Fruit fly (Drosophila melanogaster) whole organism, embryonic: ENCODE results near the gene pr.

ENCODE experiments used
- ATbp ChIP-seq: fragments of 200-800 bp; sonication (Bioruptor generic); optimal IDR thresholded peaks from 2 replicates; lab custom pipeline; 2017; ENCODE audit warnings: missing biosample characterization, mild to moderate bottlenecking, missing genetic modification characterization, missing genetic modification reagents
- Atf3 ChIP-seq: fragments of 200-800 bp; sonication (Bioruptor generic); optimal IDR thresholded peaks from 3 replicates; lab custom pipeline; 2016; ENCODE audit warnings: missing biosample characterization, missing genetic modification characterization
- Bgb ChIP-seq: fragments of 200-800 bp; sonication (Bioruptor generic); IDR thresholded peaks from 2 replicates; pipeline ENCODE4 v1.3.6; 2022; ENCODE audit warnings: missing biosample characterization, missing genetic modification characterization; ENCODE audit not compliant: partially characterized antibody
- Bteb2 ChIP-seq: fragments of 200-800 bp; sonication (Bioruptor generic); optimal IDR thresholded peaks from 2 replicates; lab custom pipeline; 2016; ENCODE audit warnings: missing biosample characterization, missing genetic modification characterization
- CG10959 ChIP-seq: fragments of 200-800 bp; sonication (Bioruptor generic); IDR thresholded peaks from 2 replicates; pipeline ENCODE4 v1.3.6; 2022; ENCODE audit warnings: missing biosample characterization, missing genetic modification characterization
- CG11093 ChIP-seq: fragments of 200-800 bp; sonication (Bioruptor generic); IDR thresholded peaks from 3 replicates; pipeline ENCODE4 v1.3.6; 2022; ENCODE audit warnings: missing biosample characterization, missing genetic modification characterization
- CG12219 ChIP-seq: fragments of 200-800 bp; sonication (Bioruptor generic); optimal IDR thresholded peaks from 3 replicates; lab custom pipeline; 2018; ENCODE audit warnings: missing biosample characterization, mild to moderate bottlenecking, missing genetic modification characterization
- CG12659 ChIP-seq: fragments of 200-800 bp; sonication (Bioruptor generic); optimal IDR thresholded peaks from 3 replicates; lab custom pipeline; 2017; ENCODE audit warnings: mild to moderate bottlenecking, missing biosample characterization, missing genetic modification reagents, missing genetic modification characterization
- CG18262 ChIP-seq: fragments of 200-800 bp; optimal IDR thresholded peaks from 3 replicates; lab custom pipeline; 2019; ENCODE audit warnings: missing biosample characterization, mild to moderate bottlenecking, missing genetic modification characterization, moderate library complexity
- CG1832 ChIP-seq: fragments of 200-800 bp; sonication (Bioruptor generic); optimal IDR thresholded peaks from 2 replicates; lab custom pipeline; 2017; ENCODE audit warnings: missing biosample characterization, mild to moderate bottlenecking, missing genetic modification characterization, inconsistent platforms
- CG2116 ChIP-seq: fragments of 200-800 bp; sonication (Bioruptor generic); optimal IDR thresholded peaks from 3 replicates; lab custom pipeline; 2018; ENCODE audit warnings: missing biosample characterization, mild to moderate bottlenecking, missing genetic modification characterization
- CG3163 ChIP-seq: fragments of 200-800 bp; sonication (Bioruptor generic); optimal IDR thresholded peaks from 3 replicates; lab custom pipeline; 2016; ENCODE audit warnings: missing biosample characterization, missing genetic modification characterization
- CG34422 ChIP-seq: fragments of 200-800 bp; sonication (Bioruptor generic); IDR thresholded peaks from 3 replicates; pipeline ENCODE4 v1.3.6; 2022; ENCODE audit warnings: missing biosample characterization, missing genetic modification characterization
- CG6854 ChIP-seq: fragments of 200-800 bp; sonication (Bioruptor generic); optimal IDR thresholded peaks from 3 replicates; lab custom pipeline; 2017; ENCODE audit warnings: missing biosample characterization, mild to moderate bottlenecking, missing genetic modification characterization
- CG9932 ChIP-seq: fragments of 200-800 bp; sonication (Bioruptor generic); IDR thresholded peaks from 2 replicates; pipeline ENCODE4 v1.3.6; 2022; ENCODE audit warnings: missing biosample characterization, missing genetic modification characterization
- CTCF ChIP-seq: fragments of 200-800 bp; sonication (Bioruptor generic); optimal IDR thresholded peaks from 2 replicates; lab custom pipeline; 2017; ENCODE audit warnings: missing biosample characterization, mild to moderate bottlenecking, missing genetic modification characterization, moderate library complexity
- CoRest ChIP-seq: fragments of 200-800 bp; sonication (Bioruptor generic); optimal IDR thresholded peaks from 3 replicates; lab custom pipeline; 2018; ENCODE audit warnings: missing biosample characterization, mild to moderate bottlenecking, missing genetic modification characterization, moderate library complexity
- Dref ChIP-seq: fragments of 200-800 bp; sonication (Bioruptor generic); IDR thresholded peaks from 2 replicates; pipeline ENCODE4 v1.3.6; 2022; ENCODE audit warnings: missing biosample characterization, missing genetic modification characterization
- Elba2 ChIP-seq: fragments of 200-800 bp; sonication (Bioruptor generic); optimal IDR thresholded peaks from 3 replicates; lab custom pipeline; 2016; ENCODE audit warnings: missing biosample characterization, missing genetic modification characterization
- Fer2 ChIP-seq: fragments of 200-800 bp; sonication (Bioruptor generic); optimal IDR thresholded peaks from 2 replicates; lab custom pipeline; 2018; ENCODE audit warnings: missing biosample characterization, mild to moderate bottlenecking, missing genetic modification characterization, moderate library complexity
- Hr78 ChIP-seq, 2 experiments: fragments of 200-800 bp in 1 of 2; fragments of >200 bp in 1 of 2; sonication (Bioruptor generic) in 1 of 2; optimal IDR thresholded peaks; 2 replicates each; lab custom pipeline; 2017 to 2019; ENCODE audit warnings: missing biosample characterization in 2 of 2, missing genetic modification characterization in 2 of 2, mild to moderate bottlenecking in 1 of 2, moderate library complexity in 1 of 2
- Hsf ChIP-seq: fragments of 200-800 bp; sonication (Bioruptor generic); optimal IDR thresholded peaks from 3 replicates; lab custom pipeline; 2016; ENCODE audit warnings: missing biosample characterization, missing genetic modification characterization
- Mad ChIP-seq: fragments of 200-800 bp; sonication (Bioruptor generic); optimal IDR thresholded peaks from 2 replicates; lab custom pipeline; 2016; ENCODE audit warnings: missing biosample characterization, missing genetic modification characterization
- Nf-YB ChIP-seq: fragments of 200-800 bp; sonication (Bioruptor generic); optimal IDR thresholded peaks from 3 replicates; lab custom pipeline; 2019; ENCODE audit warnings: missing biosample characterization, mild to moderate bottlenecking, missing genetic modification characterization, moderate library complexity
- Scr ChIP-seq: fragments of 200-800 bp; sonication (Bioruptor generic); IDR thresholded peaks from 2 replicates; pipeline ENCODE4 v1.3.6; 2022; ENCODE audit warnings: missing biosample characterization, missing genetic modification characterization; ENCODE audit not compliant: partially characterized antibody
- Spps ChIP-seq: fragments of 200-800 bp; sonication (Bioruptor generic); optimal IDR thresholded peaks from 2 replicates; lab custom pipeline; 2018; ENCODE audit warnings: missing biosample characterization, mild to moderate bottlenecking, missing genetic modification characterization
- Vsx1 ChIP-seq: fragments of 200-800 bp; sonication (Bioruptor generic); optimal IDR thresholded peaks from 2 replicates; lab custom pipeline; 2017; ENCODE audit warnings: missing biosample characterization, mild to moderate bottlenecking, missing genetic modification characterization, missing genetic modification reagents
- ap ChIP-seq: fragments of 200-800 bp; sonication (Bioruptor generic); IDR thresholded peaks from 2 replicates; pipeline ENCODE4 v1.3.6; 2022; ENCODE audit warnings: missing biosample characterization, missing genetic modification characterization
- ase ChIP-seq: fragments of 200-800 bp; sonication (Bioruptor generic); IDR thresholded peaks from 3 replicates; pipeline ENCODE4 v1.3.6; 2022; ENCODE audit warnings: missing biosample characterization, missing genetic modification characterization
- ato ChIP-seq: fragments of 200-800 bp; sonication (Bioruptor generic); IDR thresholded peaks from 2 replicates; pipeline ENCODE4 v1.3.6; 2022; ENCODE audit warnings: missing biosample characterization, missing genetic modification characterization; ENCODE audit not compliant: partially characterized antibody
- bcd ChIP-seq: fragments of 200-800 bp; sonication (Bioruptor generic); optimal IDR thresholded peaks from 2 replicates; lab custom pipeline; 2017; ENCODE audit warnings: missing biosample characterization, mild to moderate bottlenecking, missing genetic modification characterization
- crp ChIP-seq, 2 experiments: fragments of 200-800 bp; sonication (Bioruptor generic); optimal IDR thresholded peaks; 2 replicates in 1 of 2; 3 replicates in 1 of 2; lab custom pipeline; 2017; ENCODE audit warnings: missing biosample characterization in 2 of 2, missing genetic modification characterization in 2 of 2, mild to moderate bottlenecking in 1 of 2, moderate library complexity in 1 of 2
- dimm ChIP-seq: fragments of 200-800 bp; sonication (Bioruptor generic); IDR thresholded peaks from 2 replicates; pipeline ENCODE4 v1.3.6; 2022; ENCODE audit warnings: missing biosample characterization, missing genetic modification characterization
- dm ChIP-seq: fragments of 200-800 bp; sonication (Bioruptor generic); optimal IDR thresholded peaks from 3 replicates; lab custom pipeline; 2016; ENCODE audit warnings: missing biosample characterization, missing genetic modification characterization
- ftz-f1 ChIP-seq: fragments of 200-800 bp; sonication (Bioruptor generic); optimal IDR thresholded peaks from 2 replicates; lab custom pipeline; 2016; ENCODE audit warnings: missing biosample characterization, missing genetic modification characterization
- gce ChIP-seq: fragments of 200-800 bp; sonication (Bioruptor generic); IDR thresholded peaks from 3 replicates; pipeline ENCODE4 v1.3.6; 2022; ENCODE audit warnings: missing biosample characterization, missing genetic modification characterization
- gro ChIP-seq: fragments of 200-800 bp; sonication (Bioruptor generic); optimal IDR thresholded peaks from 2 replicates; lab custom pipeline; 2016; ENCODE audit warnings: missing biosample characterization, missing genetic modification characterization
- gsb-n ChIP-seq: fragments of 200-800 bp; sonication (Bioruptor generic); optimal IDR thresholded peaks from 3 replicates; lab custom pipeline; 2018; ENCODE audit warnings: missing biosample characterization, mild to moderate bottlenecking, missing genetic modification characterization
- hb ChIP-seq: fragments of 200-800 bp; sonication (Bioruptor generic); IDR thresholded peaks from 3 replicates; pipeline ENCODE4 v1.3.6; 2022; ENCODE audit warnings: missing biosample characterization, missing genetic modification characterization; ENCODE audit not compliant: partially characterized antibody
- insv ChIP-seq, 2 experiments: fragments of 200-800 bp; sonication (Bioruptor generic); optimal IDR thresholded peaks; 3 replicates each; lab custom pipeline; 2016 to 2018; ENCODE audit warnings: missing biosample characterization in 2 of 2, missing genetic modification characterization in 2 of 2
- jigr1 ChIP-seq: fragments of 200-800 bp; sonication (Bioruptor generic); IDR thresholded peaks from 3 replicates; pipeline ENCODE4 v1.3.6; 2022; ENCODE audit warnings: missing biosample characterization, missing genetic modification characterization
- otp ChIP-seq: fragments of 200-800 bp; sonication (Bioruptor generic); IDR thresholded peaks from 3 replicates; pipeline ENCODE4, ENCODE4 v1.3.6; 2022; ENCODE audit warnings: missing biosample characterization, missing genetic modification characterization
- pho ChIP-seq: fragments of 200-800 bp; sonication (Bioruptor generic); optimal IDR thresholded peaks from 2 replicates; lab custom pipeline; 2016; ENCODE audit warnings: missing biosample characterization, missing genetic modification characterization
- pita ChIP-seq: fragments of 200-800 bp; sonication (Bioruptor generic); optimal IDR thresholded peaks from 2 replicates; lab custom pipeline; 2017; ENCODE audit warnings: missing biosample characterization, mild to moderate bottlenecking, missing genetic modification characterization
- shn ChIP-seq: fragments of 200-800 bp; sonication (Bioruptor generic); optimal IDR thresholded peaks from 3 replicates; lab custom pipeline; 2016; ENCODE audit warnings: missing biosample characterization, missing genetic modification characterization
- sisA ChIP-seq: fragments of 200-800 bp; sonication (Bioruptor generic); IDR thresholded peaks from 2 replicates; pipeline ENCODE4 v1.3.6; 2022; ENCODE audit warnings: missing biosample characterization, missing genetic modification characterization
- sqz ChIP-seq: fragments of 200-800 bp; sonication (Bioruptor generic); optimal IDR thresholded peaks from 3 replicates; lab custom pipeline; 2018; ENCODE audit warnings: missing biosample characterization, mild to moderate bottlenecking, missing genetic modification characterization
- tx ChIP-seq: fragments of 200-800 bp; sonication (Bioruptor generic); optimal IDR thresholded peaks from 2 replicates; lab custom pipeline; 2016; ENCODE audit warnings: missing biosample characterization, missing genetic modification characterization
- vvl ChIP-seq: fragments of 200-800 bp; sonication (Bioruptor generic); IDR thresholded peaks from 2 replicates; pipeline ENCODE4 v1.3.6; 2022; ENCODE audit warnings: missing biosample characterization, missing genetic modification characterization

Gene pr

DNA sequence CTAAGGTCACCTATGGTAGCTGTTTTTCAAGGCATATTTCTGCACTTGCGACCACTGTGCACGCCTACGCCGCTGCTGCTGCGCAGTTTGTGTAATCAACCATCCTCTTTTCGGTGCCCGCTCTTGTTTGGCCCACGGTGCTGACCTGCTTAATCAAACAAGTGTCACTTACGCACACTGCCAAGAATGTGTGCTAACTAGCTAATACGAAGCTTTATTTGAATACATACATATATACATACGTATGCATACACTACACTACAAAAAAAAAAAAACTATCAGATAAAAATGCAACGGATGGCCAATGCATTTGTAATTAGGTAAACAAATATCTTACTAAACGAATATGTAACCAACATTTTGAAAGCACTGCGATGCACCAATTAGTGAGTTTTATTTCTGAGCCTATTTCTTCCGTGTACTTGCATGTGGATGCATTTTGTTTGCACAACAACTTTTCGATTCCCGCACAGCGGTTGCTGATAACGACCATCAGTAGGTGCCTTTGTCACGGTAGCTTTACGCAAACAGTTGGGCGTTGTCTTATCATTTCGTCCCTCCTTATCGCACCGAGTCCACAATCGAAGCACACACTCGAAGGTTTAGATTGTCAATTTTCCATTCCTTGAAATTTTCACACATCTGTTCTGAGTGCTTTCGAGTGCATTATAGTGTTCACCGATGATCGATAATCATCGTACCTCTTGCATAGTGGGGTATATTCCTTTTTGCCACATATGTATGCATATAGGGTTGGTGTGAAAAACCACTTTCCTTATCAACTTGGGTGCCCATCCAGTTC lies 11.2 kb upstream of the pr start (continued):
- TF ChIP-seq Bteb2 (peak; percentile 81), Spps (peak; percentile 67), CG11093 (GFP tag; lab: Robert Waterston, UW) (peak; percentile 84), Atf3 (GFP tag; lab: Kevin White, UChicago) (peak; percentile 76), Hsf (GFP tag; lab: Kevin White, UChicago) (peak; percentile 83), CG1832 (GFP tag; lab: Kevin White, UChicago) (no peak), sqz (GFP tag; lab: Kevin White, UChicago) (peak; percentile 85), Vsx1 (GFP tag; lab: Kevin White, UChicago) (peak; percentile 91), CG6854 (peak; percentile 71), CTCF (GFP tag; lab: Kevin White, UChicago) (peak; percentile 40), CG34422 (peak; percentile 73), Mad (GFP tag; lab: Kevin White, UChicago) (peak; percentile 74), Bgb (GFP tag; lab: Robert Waterston, UW) (peak; percentile 52), tx (GFP tag; lab: Kevin White, UChicago) (peak; percentile 74), CG3163 (peak; percentile 54), pho (peak; percentile 81), CG12219 (peak; percentile 78), ap (GFP tag; lab: Robert Waterston, UW) (peak; percentile 83), insv (GFP tag; optimal IDR thresholded peaks at IDR 0.05; lab: Kevin White, UChicago) (peak; percentile 8 to 19), CG12659 (peak; percentile 77), ftz-f1 (peak; percentile 64), CG10959 (GFP tag; lab: Robert Waterston, UW) (peak; percentile 59), vvl (GFP tag; lab: Robert Waterston, UW) (peak; percentile 92), sisA (GFP tag; lab: Robert Waterston, UW) (peak; percentile 81), gsb-n (peak; percentile 84), hb (0 out of 3 replicates have a peak, but pooled peaks have one; percentile 57), dimm (peak; percentile 87), otp (GFP tag; lab: Robert Waterston, UW) (peak; percentile 92), ATbp (GFP tag; lab: Kevin White, UChicago) (peak; percentile 92), CoRest (peak; percentile 83), bcd (peak; percentile 69), Scr (GFP tag; lab: Robert Waterston, UW) (no peak), Hr78 (GFP tag; optimal IDR thresholded peaks at IDR 0.05; lab: Kevin White, UChicago) (peak in 1 of 2 experiments; percentile 97), shn (peak; percentile 47), jigr1 (GFP tag; lab: Robert Waterston, UW) (peak; percentile 71; the same call in 2 of the 3 replicates), pita (no peak), gro (GFP tag; lab: Kevin White, UChicago) (peak; percentile 20), Elba2 (no peak), Nf-YB (GFP tag; lab: Kevin White, UChicago) (peak; percentile 52), ato (no peak), dm (GFP tag; lab: Kevin White, UChicago) (peak; percentile 78), CG2116 (peak; percentile 56), ase (GFP tag; lab: Robert Waterston, UW) (peak; percentile 82), Dref (GFP tag; lab: Robert Waterston, UW) (no peak), Fer2 (tag; lab: Kevin White, UChicago) (peak; percentile 1), CG18262 (tag; lab: Kevin White, UChicago) (peak; percentile 83), CG9932 (peak; percentile 50), crp (GFP tag; optimal IDR thresholded peaks at IDR 0.05; lab: Kevin White, UChicago) (peak in 1 of 2 experiments; percentile 51), gce (peak; percentile 91)
